Worm (Caenorhabditis elegans): Measurements from ENCODE around the gene gcy-12.

The gcy-12 gene

ce11 chrII:5292226-5292752, 19.6 kb upstream of the gcy-12 start, which contains the start of gene ZK622.4 (continued):
- peak; percentile 46 for TF ChIP-seq nhr-20 (tag; optimal IDR thresholded peaks at IDR 0.05)
- TF ChIP-seq ceh-8 (GFP tag; optimal IDR thresholded peaks at IDR 0.05), result no peak
- peak; percentile 15 for TF ChIP-seq nhr-90 (tag; optimal IDR thresholded peaks at IDR 0.05; ENCODE audit: poor library complexity)
- no peak for TF ChIP-seq fkh-4 (tag; optimal IDR thresholded peaks at IDR 0.05; ENCODE audit: borderline replicate concordance)
- TF ChIP-seq ztf-11 (tag; optimal IDR thresholded peaks at IDR 0.05), result no peak
- TF ChIP-seq mab-9 (GFP tag; IDR thresholded peaks at IDR 0.05), result no peak
- peak; percentile 48 to 62 for TF ChIP-seq lin-35 (GFP tag; optimal IDR thresholded peaks at IDR 0.05)
- TF ChIP-seq lir-3 (tag; optimal IDR thresholded peaks at IDR 0.05; ENCODE audit: poor library complexity), result peak; percentile 28
- TF ChIP-seq ceh-82 (tag; optimal IDR thresholded peaks at IDR 0.05), result peak in 1 of 3 experiments; percentile 39
- no peak for TF ChIP-seq pax-3 (tag; optimal IDR thresholded peaks at IDR 0.05)
- peak; percentile 3 for TF ChIP-seq F16B12.6 (tag; optimal IDR thresholded peaks at IDR 0.05)
- TF ChIP-seq fos-1 (tag; optimal IDR thresholded peaks at IDR 0.05), result peak; percentile 29
- TF ChIP-seq mep-1 (tag; optimal IDR thresholded peaks at IDR 0.05), result peak; percentile 54
- TF ChIP-seq vab-15 (tag; optimal IDR thresholded peaks at IDR 0.05), result no peak
- no peak for TF ChIP-seq ces-1 (GFP tag; optimal IDR thresholded peaks at IDR 0.05)
- no peak for TF ChIP-seq ets-5 (GFP tag; IDR thresholded peaks at IDR 0.05)
- no peak for TF ChIP-seq nhr-237 (tag; optimal IDR thresholded peaks at IDR 0.05)
- no peak for TF ChIP-seq ama-1 (optimal IDR thresholded peaks at IDR 0.05)
- TF ChIP-seq isw-1 (GFP tag; IDR thresholded peaks at IDR 0.05), result no peak
- TF ChIP-seq lin-39 (tag; optimal IDR thresholded peaks at IDR 0.05), result no peak
- TF ChIP-seq ceh-63 (GFP tag; optimal IDR thresholded peaks at IDR 0.05), result no peak
- TF ChIP-seq grh-1 (GFP tag; IDR thresholded peaks at IDR 0.05), result no peak
- no peak for TF ChIP-seq aly-2 (tag; optimal IDR thresholded peaks at IDR 0.05)
- peak; percentile 80 for TF ChIP-seq snu-23 (GFP tag; optimal IDR thresholded peaks at IDR 0.05)
- TF ChIP-seq nhr-28 (tag; optimal IDR thresholded peaks at IDR 0.05), result no peak
- no peak for TF ChIP-seq pqm-1 (tag; optimal IDR thresholded peaks at IDR 0.05)
- TF ChIP-seq tbx-2 (tag; optimal IDR thresholded peaks at IDR 0.05), result peak; percentile 30
- no peak for TF ChIP-seq sptf-1 (tag; optimal IDR thresholded peaks at IDR 0.05)
- TF ChIP-seq egl-27 (tag; optimal IDR thresholded peaks at IDR 0.05), result no peak
- no peak for TF ChIP-seq unc-86 (tag; optimal IDR thresholded peaks at IDR 0.05)
- no peak for TF ChIP-seq fkh-10 (GFP tag; optimal IDR thresholded peaks at IDR 0.05)
- peak in 1 of 6 experiments; percentile 56 for TF ChIP-seq elt-3 (tag; optimal IDR thresholded peaks at IDR 0.05)
- TF ChIP-seq zip-4 (GFP tag; optimal IDR thresholded peaks at IDR 0.05), result no peak
- TF ChIP-seq C16A3.4 (tag; optimal IDR thresholded peaks at IDR 0.05), result peak; percentile 71
- no peak for TF ChIP-seq ceh-88 (GFP tag; IDR thresholded peaks at IDR 0.05)
- TF ChIP-seq lin-13 (GFP tag; optimal IDR thresholded peaks at IDR 0.05), result no peak
- TF ChIP-seq hpl-2 (GFP tag; optimal IDR thresholded peaks at IDR 0.05), result no peak
- TF ChIP-seq jun-1 (tag; optimal IDR thresholded peaks at IDR 0.05), result peak; percentile 22
- peak; percentile 43 for TF ChIP-seq irx-1 (tag; optimal IDR thresholded peaks at IDR 0.05)
- TF ChIP-seq egl-13 (tag; optimal IDR thresholded peaks at IDR 0.05), result peak; percentile 9
- TF ChIP-seq mef-2 (tag; optimal IDR thresholded peaks at IDR 0.05), result no peak
- TF ChIP-seq fkh-8 (tag; optimal IDR thresholded peaks at IDR 0.05), result peak; percentile 40
- TF ChIP-seq snpc-4 (tag; optimal IDR thresholded peaks at IDR 0.05), result peak; percentile 33
- TF ChIP-seq nhr-12 (tag; optimal IDR thresholded peaks at IDR 0.05), result no peak
- no peak for TF ChIP-seq unc-30 (tag; optimal IDR thresholded peaks at IDR 0.05)
- TF ChIP-seq unc-98 (GFP tag; IDR thresholded peaks at IDR 0.05), result no peak
- no peak for TF ChIP-seq unc-130 (tag; optimal IDR thresholded peaks at IDR 0.05)

Data from whole organism, L1 larva.